Worm (Caenorhabditis elegans): Measurements from ENCODE around the gene E02H1.5.

Gene E02H1.5

DNA sequence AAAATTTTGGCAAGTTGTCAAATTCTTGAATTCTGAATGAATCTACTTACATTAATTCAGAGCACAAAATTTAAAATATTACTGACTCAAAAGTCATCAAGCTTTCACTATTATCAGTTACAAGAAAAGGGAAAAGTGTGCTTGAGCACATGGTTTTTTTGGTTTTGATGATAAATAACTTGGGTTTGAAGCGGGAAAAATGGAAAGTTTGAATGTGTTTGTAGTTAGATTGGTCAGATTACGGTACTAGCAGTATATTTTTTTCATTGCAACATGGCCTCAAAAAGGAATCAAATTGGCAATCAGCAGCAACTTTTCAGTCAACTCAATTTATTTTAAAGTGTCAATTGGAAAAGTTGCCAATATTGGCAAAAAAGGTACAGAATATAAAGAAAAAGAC lies 9.7 kb downstream of the E02H1.5 start:
- TF ChIP-seq dve-1 (tag; optimal IDR thresholded peaks at IDR 0.05; ENCODE audit: insufficient read depth) (no peak), F10B5.3 (tag; optimal IDR thresholded peaks at IDR 0.05) (no peak), duxl-1 (tag; optimal IDR thresholded peaks at IDR 0.05; ENCODE audit: poor library complexity) (no peak), lsy-2 (tag; optimal IDR thresholded peaks at IDR 0.05) (peak in 1 of 2 experiments; percentile 4), R02D3.7 (tag; optimal IDR thresholded peaks at IDR 0.05) (no peak), nhr-42 (GFP tag; IDR thresholded peaks at IDR 0.05) (no peak), lir-3 (tag; optimal IDR thresholded peaks at IDR 0.05) (no peak), dmd-6 (GFP tag; IDR thresholded peaks at IDR 0.05) (peak; percentile 52; the same call in 1 of the 2 replicates), nhr-28 (tag; optimal IDR thresholded peaks at IDR 0.05) (peak; percentile 40), F37D6.2 (tag; optimal IDR thresholded peaks at IDR 0.05) (no peak), Y48G9A.11 (GFP tag; IDR thresholded peaks at IDR 0.05) (no peak), nhr-6 (tag; optimal IDR thresholded peaks at IDR 0.05) (no peak), nhr-76 (tag; optimal IDR thresholded peaks at IDR 0.05) (no peak), tra-1 (GFP tag; IDR thresholded peaks at IDR 0.05) (no peak), dpl-1 (GFP tag; optimal IDR thresholded peaks at IDR 0.05) (no peak), lin-15B (tag; optimal IDR thresholded peaks at IDR 0.05) (no peak), zfp-2 (tag; optimal IDR thresholded peaks at IDR 0.05) (no peak), lin-38 (GFP tag; IDR thresholded peaks at IDR 0.05) (no peak), nhr-111 (GFP tag; optimal IDR thresholded peaks at IDR 0.05) (no peak), saeg-2 (GFP tag; IDR thresholded peaks at IDR 0.05) (no peak), tag-97 (GFP tag; IDR thresholded peaks at IDR 0.05) (no peak), php-3 (GFP tag; IDR thresholded peaks at IDR 0.05) (no peak), nhr-10 (tag; optimal IDR thresholded peaks at IDR 0.05) (no peak), Y75B8A.6 (GFP tag; IDR thresholded peaks at IDR 0.05) (no peak), unc-62 (GFP tag; optimal IDR thresholded peaks at IDR 0.05 in 1 of 2) (no peak), unc-62 (tag; optimal IDR thresholded peaks at IDR 0.05) (no peak), ceh-28 (tag; optimal IDR thresholded peaks at IDR 0.05) (no peak), D1046.2 (GFP tag; IDR thresholded peaks at IDR 0.05) (no peak), fos-1 (tag; optimal IDR thresholded peaks at IDR 0.05) (no peak), fkh-10 (GFP tag; optimal IDR thresholded peaks at IDR 0.05) (no peak), ceh-32 (tag; optimal IDR thresholded peaks at IDR 0.05; ENCODE audit: poor library complexity) (no peak), nhr-25 (tag; optimal IDR thresholded peaks at IDR 0.05; ENCODE audit: borderline replicate concordance, insufficient read depth) (no peak), mdl-1 (tag; optimal IDR thresholded peaks at IDR 0.05) (no peak), skn-1 (tag; optimal IDR thresholded peaks at IDR 0.05) (no peak), ctbp-1 (GFP tag; IDR thresholded peaks at IDR 0.05) (no peak), hlh-30 (tag; optimal IDR thresholded peaks at IDR 0.05; ENCODE audit: insufficient read depth) (peak; percentile 25), pqm-1 (tag; optimal IDR thresholded peaks at IDR 0.05) (peak; percentile 37), nhr-77 (tag; optimal IDR thresholded peaks at IDR 0.05) (peak; percentile 15), nhr-41 (GFP tag; IDR thresholded peaks at IDR 0.05) (no peak), ceh-44 (GFP tag; IDR thresholded peaks at IDR 0.05) (no peak), aly-2 (tag; optimal IDR thresholded peaks at IDR 0.05) (no peak), zfp-3 (GFP tag; conservative IDR thresholded peaks at IDR 0.05) (no peak), Y5F2A.4 (GFP tag; optimal IDR thresholded peaks at IDR 0.05) (no peak), jun-1 (tag; optimal IDR thresholded peaks at IDR 0.05) (no peak), daf-16 (GFP tag; optimal IDR thresholded peaks at IDR 0.05) (no peak), daf-16 (tag; optimal IDR thresholded peaks at IDR 0.05) (peak; percentile 47), nhr-11 (tag; optimal IDR thresholded peaks at IDR 0.05) (no peak), Y105C5A.15 (GFP tag; IDR thresholded peaks at IDR 0.05) (no peak), zip-2 (tag; optimal IDR thresholded peaks at IDR 0.05) (no peak), set-16 (GFP tag; IDR thresholded peaks at IDR 0.05) (no peak)

Data from whole organism, L4 larva.